Fruit fly (Drosophila melanogaster) whole organism, embryonic: ENCODE measurements around the gene MED15.

Source experiments
- Blimp-1 ChIP-seq: fragments of 200-800 bp; sonication (Bioruptor generic); optimal IDR thresholded peaks from 3 replicates; lab custom pipeline; 2018; ENCODE audit warnings: missing biosample characterization, missing genetic modification characterization, mild to moderate bottlenecking, moderate library complexity, missing genetic modification reagents
- CG1024 ChIP-seq: fragments of 200-800 bp; sonication (Bioruptor generic); IDR thresholded peaks from 2 replicates; pipeline ENCODE4 v1.3.6; 2022; ENCODE audit warnings: missing biosample characterization, missing genetic modification characterization
- CG10654 ChIP-seq: fragments of 200-800 bp; sonication (Bioruptor generic); optimal IDR thresholded peaks from 2 replicates; lab custom pipeline; 2016; ENCODE audit warnings: missing biosample characterization, missing genetic modification characterization
- CG11560 ChIP-seq: fragments of 200-800 bp; sonication (Bioruptor generic); IDR thresholded peaks from 3 replicates; pipeline ENCODE4 v1.3.6; 2022; ENCODE audit warnings: missing biosample characterization, missing genetic modification characterization
- CG12104 ChIP-seq: fragments of 200-800 bp; sonication (Bioruptor generic); optimal IDR thresholded peaks from 3 replicates; lab custom pipeline; 2016; ENCODE audit warnings: missing biosample characterization, missing genetic modification characterization
- CG12155 ChIP-seq: fragments of 200-800 bp; sonication (Bioruptor generic); optimal IDR thresholded peaks from 3 replicates; lab custom pipeline; 2016; ENCODE audit warnings: missing biosample characterization, missing genetic modification characterization
- CG13624 ChIP-seq: fragments of 200-800 bp; sonication (Bioruptor generic); optimal IDR thresholded peaks from 2 replicates; lab custom pipeline; 2016; ENCODE audit warnings: missing biosample characterization, missing genetic modification characterization
- CG15479 ChIP-seq: fragments of 200-800 bp; sonication (Bioruptor generic); optimal IDR thresholded peaks from 3 replicates; lab custom pipeline; 2019; ENCODE audit warnings: missing biosample characterization, mild to moderate bottlenecking, missing genetic modification characterization, moderate library complexity
- CG15514 ChIP-seq: fragments of 200-800 bp; sonication (Bioruptor generic); optimal IDR thresholded peaks from 3 replicates; lab custom pipeline; 2017; ENCODE audit warnings: missing biosample characterization, missing genetic modification characterization, mild to moderate bottlenecking, moderate library complexity, missing genetic modification reagents
- CG15696 ChIP-seq: fragments of 200-800 bp; sonication (Bioruptor generic); optimal IDR thresholded peaks from 2 replicates; lab custom pipeline; 2019; ENCODE audit warnings: missing biosample characterization, mild to moderate bottlenecking, missing genetic modification characterization, moderate library complexity
- CG1647 ChIP-seq: fragments of 200-800 bp; sonication (Bioruptor generic); optimal IDR thresholded peaks from 3 replicates; lab custom pipeline; 2016; ENCODE audit warnings: missing biosample characterization, missing genetic modification characterization
- CG17186 ChIP-seq: fragments of 200-800 bp; sonication (Bioruptor generic); optimal IDR thresholded peaks from 3 replicates; lab custom pipeline; 2017; ENCODE audit warnings: missing biosample characterization, missing genetic modification reagents, missing genetic modification characterization
- CG18011 ChIP-seq: fragments of 200-800 bp; sonication (Bioruptor generic); optimal IDR thresholded peaks from 2 replicates; lab custom pipeline; 2017; ENCODE audit warnings: missing biosample characterization, missing genetic modification characterization, mild to moderate bottlenecking, moderate library complexity, missing genotype
- CG4404 ChIP-seq: fragments of 200-800 bp; sonication (Bioruptor generic); IDR thresholded peaks from 2 replicates; pipeline ENCODE4 v1.3.6; 2022; ENCODE audit warnings: missing biosample characterization, missing genetic modification characterization
- CG4424 ChIP-seq: fragments of 200-800 bp; sonication (Bioruptor generic); optimal IDR thresholded peaks from 3 replicates; lab custom pipeline; 2016; ENCODE audit warnings: missing biosample characterization, missing genetic modification characterization
- CG6683 ChIP-seq: fragments of 200-800 bp; sonication (Bioruptor generic); optimal IDR thresholded peaks from 2 replicates; lab custom pipeline; 2017; ENCODE audit warnings: missing biosample characterization, mild to moderate bottlenecking, missing genetic modification characterization, missing genetic modification reagents
- CG8924 ChIP-seq: fragments of 200-800 bp; optimal IDR thresholded peaks from 3 replicates; lab custom pipeline; 2019; ENCODE audit warnings: missing biosample characterization, mild to moderate bottlenecking, missing genetic modification characterization, moderate library complexity
- CrebB ChIP-seq: fragments of 200-800 bp; sonication (Bioruptor generic); optimal IDR thresholded peaks from 3 replicates; lab custom pipeline; 2018; ENCODE audit warnings: missing biosample characterization, mild to moderate bottlenecking, missing genetic modification characterization
- D19A ChIP-seq: fragments of 200-800 bp; optimal IDR thresholded peaks from 3 replicates; lab custom pipeline; 2019; ENCODE audit warnings: missing biosample characterization, mild to moderate bottlenecking, missing genetic modification characterization, moderate library complexity
- Dad ChIP-seq: fragments of 200-800 bp; sonication (Bioruptor generic); optimal IDR thresholded peaks from 3 replicates; lab custom pipeline; 2016; ENCODE audit warnings: missing biosample characterization, missing genetic modification characterization
- Dek ChIP-seq: fragments of 200-800 bp; sonication (Bioruptor generic); optimal IDR thresholded peaks from 3 replicates; lab custom pipeline; 2019; ENCODE audit warnings: missing biosample characterization, mild to moderate bottlenecking, missing genetic modification characterization, moderate library complexity
- ERR ChIP-seq: fragments of 200-800 bp; sonication (Bioruptor generic); optimal IDR thresholded peaks from 2 replicates; lab custom pipeline; 2016; ENCODE audit warnings: missing biosample characterization, missing genetic modification characterization
- HmgZ ChIP-seq: fragments of 200-800 bp; sonication (Bioruptor generic); optimal IDR thresholded peaks from 2 replicates; lab custom pipeline; 2018; ENCODE audit warnings: missing biosample characterization, mild to moderate bottlenecking, missing genetic modification characterization
- Hr3 ChIP-seq: fragments of 200-800 bp; sonication (Bioruptor generic); optimal IDR thresholded peaks from 3 replicates; lab custom pipeline; 2016; ENCODE audit warnings: missing biosample characterization, missing genetic modification characterization
- Hr78 ChIP-seq, 2 experiments: fragments of 200-800 bp in 1 of 2; fragments of >200 bp in 1 of 2; sonication (Bioruptor generic) in 1 of 2; optimal IDR thresholded peaks; 2 replicates each; lab custom pipeline; 2017 to 2019; ENCODE audit warnings: missing biosample characterization in 2 of 2, missing genetic modification characterization in 2 of 2, mild to moderate bottlenecking in 1 of 2, moderate library complexity in 1 of 2
- Kr ChIP-seq: fragments of 200-800 bp; sonication (Bioruptor generic); optimal IDR thresholded peaks from 2 replicates; lab custom pipeline; 2017; ENCODE audit warnings: missing biosample characterization, mild to moderate bottlenecking, missing genetic modification characterization
- Oli ChIP-seq: fragments of 200-800 bp; sonication (Bioruptor generic); optimal IDR thresholded peaks from 2 replicates; lab custom pipeline; 2018; ENCODE audit warnings: missing biosample characterization, mild to moderate bottlenecking, missing genetic modification characterization, moderate library complexity
- Optix ChIP-seq: fragments of 200-800 bp; sonication (Bioruptor generic); IDR thresholded peaks from 3 replicates; pipeline ENCODE4 v1.3.6; 2022; ENCODE audit warnings: missing biosample characterization, missing genetic modification characterization
- Vsx1 ChIP-seq: fragments of 200-800 bp; sonication (Bioruptor generic); optimal IDR thresholded peaks from 2 replicates; lab custom pipeline; 2017; ENCODE audit warnings: missing biosample characterization, mild to moderate bottlenecking, missing genetic modification characterization, missing genetic modification reagents
- Xbp1 ChIP-seq: fragments of 200-800 bp; sonication (Bioruptor generic); optimal IDR thresholded peaks from 3 replicates; lab custom pipeline; 2016; ENCODE audit warnings: missing biosample characterization, mild to moderate bottlenecking, missing genetic modification characterization
- aop ChIP-seq: fragments of 200-800 bp; sonication (Bioruptor generic); IDR thresholded peaks from 2 replicates; pipeline ENCODE4 v1.3.6; 2022; ENCODE audit warnings: missing biosample characterization, missing genetic modification characterization
- ap ChIP-seq: fragments of 200-800 bp; sonication (Bioruptor generic); IDR thresholded peaks from 2 replicates; pipeline ENCODE4 v1.3.6; 2022; ENCODE audit warnings: missing biosample characterization, missing genetic modification characterization
- az2 ChIP-seq: fragments of 200-800 bp; sonication (Bioruptor generic); optimal IDR thresholded peaks from 3 replicates; lab custom pipeline; 2016; ENCODE audit warnings: missing biosample characterization, missing genetic modification characterization
- chif ChIP-seq, 2 experiments: fragments of 200-800 bp; sonication (Bioruptor generic); optimal IDR thresholded peaks; 3 replicates each; lab custom pipeline; 2016; ENCODE audit warnings: missing biosample characterization in 2 of 2, missing genetic modification characterization in 2 of 2
- chm ChIP-seq: fragments of 200-800 bp; sonication (Bioruptor generic); IDR thresholded peaks from 2 replicates; pipeline ENCODE4 v1.3.6; 2022; ENCODE audit warnings: missing biosample characterization, missing genetic modification characterization
- en ChIP-seq: fragments of 200-800 bp; sonication (Bioruptor generic); optimal IDR thresholded peaks from 2 replicates; lab custom pipeline; 2016; ENCODE audit warnings: missing biosample characterization, missing genetic modification characterization
- eyg ChIP-seq: fragments of 200-800 bp; sonication (Bioruptor generic); optimal IDR thresholded peaks from 3 replicates; lab custom pipeline; 2016; ENCODE audit warnings: missing biosample characterization, missing genetic modification characterization
- gcm2 ChIP-seq: fragments of 200-800 bp; sonication (Bioruptor generic); optimal IDR thresholded peaks from 2 replicates; lab custom pipeline; 2016; ENCODE audit warnings: missing biosample characterization, missing genetic modification characterization
- h ChIP-seq: fragments of >200 bp; optimal IDR thresholded peaks from 2 replicates; lab custom pipeline; 2017
- kay ChIP-seq: fragments of 200-800 bp; sonication (Bioruptor generic); optimal IDR thresholded peaks from 2 replicates; lab custom pipeline; 2016; ENCODE audit warnings: missing biosample characterization, missing genetic modification characterization
- ken ChIP-seq: fragments of 200-800 bp; sonication (Bioruptor generic); IDR thresholded peaks from 3 replicates; pipeline ENCODE4 v1.3.6; 2022; ENCODE audit warnings: missing biosample characterization, missing genetic modification characterization
- lilli ChIP-seq: fragments of 200-800 bp; sonication (Bioruptor generic); optimal IDR thresholded peaks from 3 replicates; lab custom pipeline; 2016; ENCODE audit warnings: missing biosample characterization, missing genetic modification characterization
- maf-S ChIP-seq: fragments of 200-800 bp; sonication (Bioruptor generic); optimal IDR thresholded peaks from 2 replicates; lab custom pipeline; 2016; ENCODE audit warnings: missing biosample characterization, missing genetic modification characterization
- pb ChIP-seq: fragments of 200-800 bp; sonication (Bioruptor generic); optimal IDR thresholded peaks from 3 replicates; lab custom pipeline; 2016; ENCODE audit warnings: missing biosample characterization, missing genetic modification characterization
- pnt ChIP-seq: fragments of 200-800 bp; sonication (Bioruptor generic); optimal IDR thresholded peaks from 3 replicates; lab custom pipeline; 2016; ENCODE audit warnings: missing biosample characterization, missing genetic modification characterization
- sim ChIP-seq: fragments of 200-800 bp; sonication (Bioruptor generic); IDR thresholded peaks from 2 replicates; pipeline ENCODE4 v1.3.6; 2022; ENCODE audit warnings: missing biosample characterization, missing genetic modification characterization
- slbo ChIP-seq: fragments of 200-800 bp; sonication (Bioruptor generic); IDR thresholded peaks from 2 replicates; pipeline ENCODE4 v1.3.6; 2022; ENCODE audit warnings: missing biosample characterization, missing genetic modification characterization
- sob ChIP-seq: fragments of 200-800 bp; sonication (Bioruptor generic); IDR thresholded peaks from 2 replicates; pipeline ENCODE4 v1.3.6; 2022; ENCODE audit warnings: missing biosample characterization, missing genetic modification characterization
- tin ChIP-seq: fragments of 200-800 bp; sonication (Bioruptor generic); optimal IDR thresholded peaks from 3 replicates; lab custom pipeline; 2016; ENCODE audit warnings: missing biosample characterization, missing genetic modification characterization
- usp ChIP-seq: fragments of >200 bp; optimal IDR thresholded peaks from 2 replicates; lab custom pipeline; 2017; ENCODE audit warnings: missing biosample characterization, missing genetic modification characterization
- vnd ChIP-seq: fragments of 200-800 bp; sonication (Bioruptor generic); IDR thresholded peaks from 3 replicates; pipeline ENCODE4 v1.3.6; 2022; ENCODE audit warnings: missing biosample characterization, missing genetic modification characterization; ENCODE audit not compliant: partially characterized antibody

MED15 gene

dm6 chr2L:481757-482450 is 9.1 kb downstream of the MED15 start (continued):
- TF ChIP-seq lilli (GFP tag; lab: Kevin White, UChicago): peak; percentile 86
- peak; percentile 62 for TF ChIP-seq Blimp-1 (GFP tag; lab: Kevin White, UChicago)
- peak; percentile 83 for TF ChIP-seq HmgZ (tag; lab: Kevin White, UChicago)
- no peak for TF ChIP-seq CG1024 (GFP tag; lab: Robert Waterston, UW)
- no peak for TF ChIP-seq en (GFP tag; lab: Kevin White, UChicago)
- TF ChIP-seq ap: no peak
- peak; percentile 22 for TF ChIP-seq CrebB (tag; lab: Kevin White, UChicago)
- peak; percentile 35 for TF ChIP-seq pnt (GFP tag; lab: Kevin White, UChicago)
- TF ChIP-seq maf-S (GFP tag; lab: Kevin White, UChicago): peak; percentile 49
- peak; percentile 71 for TF ChIP-seq CG18011 (GFP tag; lab: Kevin White, UChicago)
- TF ChIP-seq slbo: no peak
- no peak for TF ChIP-seq vnd (GFP tag; lab: Robert Waterston, UW)
- peak; percentile 65 for TF ChIP-seq Vsx1 (GFP tag; lab: Kevin White, UChicago)
- TF ChIP-seq CG8924: peak; percentile 80
- TF ChIP-seq gcm2: peak; percentile 36
- TF ChIP-seq Optix: no peak
- TF ChIP-seq chm (GFP tag; lab: Robert Waterston, UW): no peak
- peak; percentile 65 for TF ChIP-seq Hr3 (GFP tag; lab: Kevin White, UChicago)
- no peak for TF ChIP-seq aop (GFP tag; lab: Robert Waterston, UW)
- TF ChIP-seq CG13624 (GFP tag; lab: Kevin White, UChicago): peak; percentile 72
- TF ChIP-seq CG4424 (GFP tag; lab: Kevin White, UChicago): peak; percentile 61
- peak; percentile 72 for TF ChIP-seq CG12104 (GFP tag; lab: Kevin White, UChicago)
- TF ChIP-seq Oli (tag; lab: Kevin White, UChicago): peak; percentile 78
- peak; percentile 89 for TF ChIP-seq Dek
- no peak for TF ChIP-seq Kr (GFP tag; lab: Kevin White, UChicago)
- TF ChIP-seq CG15514: peak; percentile 89
- no peak for TF ChIP-seq ken (GFP tag; lab: Robert Waterston, UW)
- no peak for TF ChIP-seq usp
- peak; percentile 47 for TF ChIP-seq ERR
- TF ChIP-seq h (lab: Kevin White, UChicago): no peak
- TF ChIP-seq CG15696 (tag; lab: Kevin White, UChicago): no peak
- TF ChIP-seq CG10654 (GFP tag; lab: Kevin White, UChicago): peak; percentile 71
- TF ChIP-seq CG4404 (GFP tag; lab: Robert Waterston, UW): no peak
- TF ChIP-seq sob (GFP tag; lab: Robert Waterston, UW): no peak
- TF ChIP-seq CG12155 (GFP tag; lab: Kevin White, UChicago): peak; percentile 77
- peak; percentile 78 for TF ChIP-seq Xbp1 (GFP tag; lab: Kevin White, UChicago)
- TF ChIP-seq Dad (GFP tag; lab: Kevin White, UChicago): peak; percentile 20
- peak; percentile 58 for TF ChIP-seq D19A
- TF ChIP-seq CG11560: no peak
- TF ChIP-seq CG15479 (GFP tag; lab: Kevin White, UChicago): no peak
- TF ChIP-seq chif (GFP tag; optimal IDR thresholded peaks at IDR 0.05; lab: Kevin White, UChicago): peak; percentile 31 to 50
- TF ChIP-seq Hr78 (GFP tag; optimal IDR thresholded peaks at IDR 0.05; lab: Kevin White, UChicago): no peak
- peak; percentile 66 for TF ChIP-seq az2 (GFP tag; lab: Kevin White, UChicago)
- TF ChIP-seq pb (GFP tag; lab: Kevin White, UChicago): peak; percentile 47
- TF ChIP-seq eyg: peak; percentile 65
- no peak for TF ChIP-seq sim
- TF ChIP-seq CG6683 (GFP tag; lab: Kevin White, UChicago): peak; percentile 77
- peak; percentile 65 for TF ChIP-seq kay
- TF ChIP-seq CG1647 (GFP tag; lab: Kevin White, UChicago): peak; percentile 47
- TF ChIP-seq CG17186 (GFP tag; lab: Kevin White, UChicago): no peak
- TF ChIP-seq tin (GFP tag; lab: Kevin White, UChicago): peak; percentile 63
